Fruit fly (Drosophila melanogaster): ENCODE data around the gene Eip74EF.

Gene Eip74EF

DNA sequence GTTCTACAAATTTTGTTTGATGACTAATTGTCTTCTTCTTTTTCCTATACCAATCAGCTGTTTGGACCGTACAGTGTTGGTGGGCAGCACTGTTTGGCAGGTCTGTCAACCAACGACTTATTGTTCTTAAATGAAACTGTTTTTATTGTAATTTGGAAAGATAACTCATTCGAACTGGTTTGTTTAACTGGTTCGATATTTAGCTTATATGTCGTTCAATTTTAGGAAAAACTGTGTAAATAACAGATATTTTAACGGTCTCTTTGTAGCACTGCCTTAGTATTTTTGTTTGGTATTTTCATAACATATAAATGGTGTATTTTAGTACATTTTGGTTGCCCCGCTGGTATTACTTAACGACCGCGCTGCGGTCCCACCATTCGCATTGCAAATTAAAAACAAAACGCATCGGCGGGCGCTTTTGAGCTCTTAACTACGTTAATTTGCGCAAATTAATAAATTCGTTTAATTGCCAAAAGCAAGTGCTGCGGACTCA, 2.4 kb upstream of the Eip74EF start, which contains the start of the genes Vps60 and anchor (continued):
- TF ChIP-seq ato (GFP tag; IDR thresholded peaks at IDR 0.05; ENCODE audit: partially characterized antibody): 0 out of 2 replicates have a peak, but pooled peaks have one; percentile 21
- TF ChIP-seq Stat92E (GFP tag; optimal IDR thresholded peaks at IDR 0.05): peak in 1 of 3 experiments; percentile 46
- TF ChIP-seq CG3995 (GFP tag; optimal IDR thresholded peaks at IDR 0.05): peak; percentile 61
- peak; percentile 43 for TF ChIP-seq caup (GFP tag; optimal IDR thresholded peaks at IDR 0.05; ENCODE audit: severe bottlenecking)
- no peak for TF ChIP-seq jigr1 (GFP tag; IDR thresholded peaks at IDR 0.05)
- TF ChIP-seq CG1024 (GFP tag; IDR thresholded peaks at IDR 0.05): no peak
- no peak for TF ChIP-seq CG10321 (GFP tag; IDR thresholded peaks at IDR 0.05)
- peak; percentile 59 for TF ChIP-seq CG7556 (GFP tag; optimal IDR thresholded peaks at IDR 0.05)
- TF ChIP-seq CG30403 (GFP tag; optimal IDR thresholded peaks at IDR 0.05): peak; percentile 72
- TF ChIP-seq Elba2 (GFP tag; optimal IDR thresholded peaks at IDR 0.05): peak; percentile 4
- 0 out of 2 replicates have a peak, but pooled peaks have one; percentile 14 for TF ChIP-seq Xrp1 (GFP tag; IDR thresholded peaks at IDR 0.05)
- peak; percentile 82 for TF ChIP-seq gro (GFP tag; optimal IDR thresholded peaks at IDR 0.05)
- TF ChIP-seq Camta (GFP tag; optimal IDR thresholded peaks at IDR 0.05): peak; percentile 66
- TF ChIP-seq CG12942 (GFP tag; optimal IDR thresholded peaks at IDR 0.05): peak; percentile 18
- peak; percentile 64 for TF ChIP-seq eyg (GFP tag; optimal IDR thresholded peaks at IDR 0.05)
- peak; percentile 45 for TF ChIP-seq PHDP (tag; optimal IDR thresholded peaks at IDR 0.05)
- peak; percentile 40 for TF ChIP-seq nerfin-1 (tag; optimal IDR thresholded peaks at IDR 0.05)
- peak; percentile 54 for TF ChIP-seq CG6765 (GFP tag; optimal IDR thresholded peaks at IDR 0.05)
- peak; percentile 20 for TF ChIP-seq CG9437 (GFP tag; optimal IDR thresholded peaks at IDR 0.05)
- no peak for TF ChIP-seq Tbp (GFP tag; optimal IDR thresholded peaks at IDR 0.05)
- no peak for TF ChIP-seq sna (GFP tag; IDR thresholded peaks at IDR 0.05; ENCODE audit: partially characterized antibody)
- peak; percentile 47 for TF ChIP-seq grau (tag; optimal IDR thresholded peaks at IDR 0.05)
- peak; percentile 78 for TF ChIP-seq MESR4 (GFP tag; optimal IDR thresholded peaks at IDR 0.05)
- no peak for TF ChIP-seq HLH4C (GFP tag; IDR thresholded peaks at IDR 0.05; ENCODE audit: partially characterized antibody)
- peak; percentile 89 for TF ChIP-seq Myb (GFP tag; optimal IDR thresholded peaks at IDR 0.05)
- TF ChIP-seq CG18262 (tag; optimal IDR thresholded peaks at IDR 0.05): peak; percentile 47
- TF ChIP-seq BtbVII (GFP tag; optimal IDR thresholded peaks at IDR 0.05): peak; percentile 12
- peak; percentile 74 for TF ChIP-seq Lhr (GFP tag; optimal IDR thresholded peaks at IDR 0.05)
- no peak for TF ChIP-seq CG34376 (GFP tag; optimal IDR thresholded peaks at IDR 0.05)
- TF ChIP-seq CG17829 (tag; optimal IDR thresholded peaks at IDR 0.05): peak; percentile 48
- TF ChIP-seq Fer1 (GFP tag; optimal IDR thresholded peaks at IDR 0.05): peak; percentile 53
- peak; percentile 35 for TF ChIP-seq pnt (GFP tag; optimal IDR thresholded peaks at IDR 0.05)
- TF ChIP-seq lilli (GFP tag; optimal IDR thresholded peaks at IDR 0.05): peak; percentile 78
- 0 out of 3 replicates have a peak, but pooled peaks have one; percentile 39 for TF ChIP-seq zfh1 (GFP tag; IDR thresholded peaks at IDR 0.05)
- TF ChIP-seq phol (tag; optimal IDR thresholded peaks at IDR 0.05): peak; percentile 68
- TF ChIP-seq dmrt99B (tag; optimal IDR thresholded peaks at IDR 0.05): peak; percentile 21
- peak; percentile 14 for TF ChIP-seq bcd (GFP tag; optimal IDR thresholded peaks at IDR 0.05)
- TF ChIP-seq lbe (GFP tag; optimal IDR thresholded peaks at IDR 0.05): peak; percentile 83
- peak; percentile 62 for TF ChIP-seq CoRest (tag; optimal IDR thresholded peaks at IDR 0.05)
- peak; percentile 54 to 78 for TF ChIP-seq Pdp1 (GFP tag; optimal IDR thresholded peaks at IDR 0.05)
- peak; percentile 54 for TF ChIP-seq sug (tag; optimal IDR thresholded peaks at IDR 0.05)
- TF ChIP-seq CG15011 (GFP tag; optimal IDR thresholded peaks at IDR 0.05): peak; percentile 25
- TF ChIP-seq CHES-1-like (GFP tag; optimal IDR thresholded peaks at IDR 0.05): peak; percentile 77
- TF ChIP-seq Ets65A (GFP tag): peak; percentile 96
- peak; percentile 52 for TF ChIP-seq nom (GFP tag; optimal IDR thresholded peaks at IDR 0.05)
- TF ChIP-seq NFAT (GFP tag; IDR thresholded peaks at IDR 0.05): no peak
- peak; percentile 58 for TF ChIP-seq CG4820 (GFP tag; optimal IDR thresholded peaks at IDR 0.05)
- no peak for TF ChIP-seq unc-4 (GFP tag; IDR thresholded peaks at IDR 0.05; ENCODE audit: partially characterized antibody)
- no peak for TF ChIP-seq yki (optimal IDR thresholded peaks at IDR 0.05)
- TF ChIP-seq CG17361 (GFP tag; IDR thresholded peaks at IDR 0.05): peak; percentile 70; the same call in 2 of the 3 replicates
